Worm (Caenorhabditis elegans) whole organism, L3 larva: ENCODE measurements around the gene K01A2.10.

ENCODE experiments used
- ZK546.5 ChIP-seq: sonication (generic microtip); optimal IDR thresholded peaks from 2 replicates; lab custom pipeline; 2017; ENCODE audit warnings: missing biosample characterization, missing genetic modification characterization
- aly-2 ChIP-seq: fragments of 150-350 bp; optimal IDR thresholded peaks from 2 replicates; lab custom pipeline; 2014; ENCODE audit warnings: missing biosample characterization, missing genetic modification characterization
- ama-1 ChIP-seq: fragments of 150-350 bp; optimal IDR thresholded peaks from 2 replicates; lab custom pipeline; 2018
- ceh-16 ChIP-seq: sonication (generic microtip); optimal IDR thresholded peaks from 2 replicates; lab custom pipeline; 2017; ENCODE audit warnings: missing biosample characterization, missing genetic modification characterization
- ceh-9 ChIP-seq: sonication (generic microtip); optimal IDR thresholded peaks from 2 replicates; lab custom pipeline; 2018; ENCODE audit warnings: missing biosample characterization, missing genetic modification characterization
- daf-12 ChIP-seq: fragments of 150-350 bp; optimal IDR thresholded peaks from 2 replicates; lab custom pipeline; 2014; ENCODE audit warnings: missing biosample characterization, missing genetic modification reagents, missing genetic modification characterization
- egl-5 ChIP-seq: fragments of 150-350 bp; optimal IDR thresholded peaks from 2 replicates; lab custom pipeline; 2017; ENCODE audit warnings: missing biosample characterization, missing genetic modification reagents, missing genetic modification characterization, inconsistent platforms
- elt-2 ChIP-seq: sonication (generic microtip); optimal IDR thresholded peaks from 2 replicates; lab custom pipeline; 2016; ENCODE audit warnings: missing genetic modification reagents, mild to moderate bottlenecking, missing genetic modification characterization, missing compliant biosample characterization
- elt-3 ChIP-seq, 3 experiments: fragments of 150-350 bp in 1 of 3; sonication (generic microtip) in 2 of 3; optimal IDR thresholded peaks; 2 replicates in 2 of 3; 4 replicates in 1 of 3; lab custom pipeline; 2014 to 2017; ENCODE audit warnings: missing biosample characterization in 3 of 3, missing genetic modification characterization in 3 of 3
- fkh-10 ChIP-seq: sonication (generic microtip); optimal IDR thresholded peaks from 2 replicates; lab custom pipeline; 2017; ENCODE audit warnings: missing biosample characterization, missing genetic modification reagents, missing genetic modification characterization
- fkh-2 ChIP-seq: fragments of 150-350 bp; optimal IDR thresholded peaks from 2 replicates; lab custom pipeline; 2014; ENCODE audit warnings: missing biosample characterization, missing genetic modification reagents, missing genetic modification characterization
- hmg-11 ChIP-seq: sonication (generic microtip); optimal IDR thresholded peaks from 2 replicates; lab custom pipeline; 2016; ENCODE audit warnings: missing genetic modification characterization, missing compliant biosample characterization
- lin-39 ChIP-seq: fragments of 150-350 bp; optimal IDR thresholded peaks from 2 replicates; lab custom pipeline; 2018; ENCODE audit warnings: missing biosample characterization, missing genetic modification reagents, missing genetic modification characterization
- lsy-12 ChIP-seq: sonication (generic microtip); optimal IDR thresholded peaks from 2 replicates; lab custom pipeline; 2016; ENCODE audit warnings: mild to moderate bottlenecking, missing genetic modification characterization, missing compliant biosample characterization
- mdl-1 ChIP-seq: fragments of 150-350 bp; optimal IDR thresholded peaks from 2 replicates; lab custom pipeline; 2014; ENCODE audit warnings: missing biosample characterization, missing genetic modification characterization
- mml-1 ChIP-seq: fragments of 150-350 bp; sonication (generic microtip); optimal IDR thresholded peaks from 3 replicates; lab custom pipeline; 2014; ENCODE audit warnings: missing biosample characterization, missing genetic modification characterization
- nfya-1 ChIP-seq: sonication (generic microtip); optimal IDR thresholded peaks from 2 replicates; lab custom pipeline; 2017; ENCODE audit warnings: missing genetic modification characterization, mild to moderate bottlenecking, missing compliant biosample characterization, antibody characterized with exemption, moderate library complexity; ENCODE audit not compliant: insufficient read depth
- nhr-11 ChIP-seq: fragments of 150-350 bp; optimal IDR thresholded peaks from 2 replicates; lab custom pipeline; 2014; ENCODE audit warnings: missing biosample characterization, missing genetic modification characterization
- nhr-12 ChIP-seq: fragments of 150-350 bp; optimal IDR thresholded peaks from 2 replicates; lab custom pipeline; 2014; ENCODE audit warnings: missing biosample characterization, missing genetic modification characterization
- nhr-23 ChIP-seq: fragments of 150-350 bp; optimal IDR thresholded peaks from 2 replicates; lab custom pipeline; 2014; ENCODE audit warnings: missing biosample characterization, missing genetic modification reagents, missing genetic modification characterization
- nhr-237 ChIP-seq: fragments of 150-350 bp; optimal IDR thresholded peaks from 2 replicates; lab custom pipeline; 2014; ENCODE audit warnings: missing biosample characterization, missing genetic modification characterization
- nhr-25 ChIP-seq: sonication (generic microtip); optimal IDR thresholded peaks from 2 replicates; lab custom pipeline; 2017; ENCODE audit warnings: missing biosample characterization, missing genetic modification characterization
- nhr-67 ChIP-seq: fragments of 150-350 bp; optimal IDR thresholded peaks from 2 replicates; lab custom pipeline; 2014; ENCODE audit warnings: missing biosample characterization, missing genetic modification characterization
- nhr-77 ChIP-seq: fragments of 150-350 bp; optimal IDR thresholded peaks from 2 replicates; lab custom pipeline; 2014; ENCODE audit warnings: missing biosample characterization, missing genetic modification characterization
- pqm-1 ChIP-seq: fragments of 150-350 bp; optimal IDR thresholded peaks from 2 replicates; lab custom pipeline; 2017; ENCODE audit warnings: missing biosample characterization, missing genetic modification characterization, inconsistent platforms
- tbx-2 ChIP-seq: sonication (generic microtip); optimal IDR thresholded peaks from 2 replicates; lab custom pipeline; 2016; ENCODE audit warnings: mild to moderate bottlenecking, missing genetic modification characterization, missing compliant biosample characterization
- unc-62 ChIP-seq: fragments of 150-350 bp; sonication (generic microtip); optimal IDR thresholded peaks from 4 replicates; lab custom pipeline; 2014; ENCODE audit warnings: missing biosample characterization, missing genetic modification reagents, missing genetic modification characterization
- zag-1 ChIP-seq: fragments of 150-350 bp; optimal IDR thresholded peaks from 2 replicates; lab custom pipeline; 2014; ENCODE audit warnings: missing biosample characterization, missing genetic modification characterization
- ztf-4 ChIP-seq: fragments of 150-350 bp; optimal IDR thresholded peaks from 2 replicates; lab custom pipeline; 2014; ENCODE audit warnings: missing biosample characterization, missing genetic modification characterization

Gene K01A2.10

DNA sequence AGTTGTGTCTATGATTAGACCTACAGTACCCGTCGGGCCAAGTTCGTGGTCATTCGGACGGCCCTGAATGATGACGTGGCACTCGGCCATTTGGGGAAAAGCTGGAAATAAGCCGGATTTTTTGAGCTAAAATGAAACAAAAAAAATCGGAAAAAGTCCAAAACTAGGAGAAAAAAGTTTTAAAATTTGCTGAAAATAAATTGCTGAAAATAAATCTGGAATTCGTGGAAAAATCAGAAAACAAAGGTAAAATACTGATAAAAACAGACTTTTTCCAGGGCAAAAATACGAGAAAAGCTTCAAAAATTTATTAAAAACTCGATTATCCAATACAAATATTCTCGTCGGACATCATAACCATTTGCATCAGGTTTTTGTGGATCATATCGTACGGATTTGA is 39.3 kb downstream of the K01A2.10 start, which contains the start of gene B0432.9:
TSS of gene B0432.9 (minus strand) at position 101 of the 400 bp plus-strand sequence.
- no peak for TF ChIP-seq nfya-1 (tag; lab: Kevin White, UChicago)
- no peak for TF ChIP-seq unc-62 (GFP tag; lab: Kevin White, UChicago)
- TF ChIP-seq ceh-9, result no peak
- TF ChIP-seq elt-3 (tag; optimal IDR thresholded peaks at IDR 0.05; lab: Kevin White, UChicago), result no peak
- TF ChIP-seq nhr-237 (tag; lab: Kevin White, UChicago), result no peak
- no peak for TF ChIP-seq pqm-1
- TF ChIP-seq hmg-11 (tag; lab: Kevin White, UChicago), result no peak
- no peak for TF ChIP-seq nhr-77

DNA sequence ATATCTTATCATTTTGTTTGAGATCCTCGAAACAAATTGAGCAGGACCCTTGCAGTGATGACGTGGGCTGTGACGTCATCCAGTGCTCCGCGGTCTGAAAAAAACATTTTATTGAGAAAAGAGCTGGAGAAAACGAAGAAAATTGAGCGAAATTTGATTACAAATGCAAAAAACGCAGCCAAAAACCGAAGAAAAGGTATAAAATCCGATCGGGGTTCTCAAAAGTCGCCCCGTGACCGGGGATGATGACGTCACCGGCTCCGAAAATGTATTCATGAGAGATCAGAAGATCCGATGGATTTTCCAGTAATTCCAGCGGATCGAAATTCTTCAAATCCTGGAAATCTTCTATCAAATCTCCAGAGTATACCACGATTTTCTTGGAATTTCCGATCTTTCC is 40.4 kb downstream of the K01A2.10 start, which contains the start of gene trul-1:
TSS of gene trul-1 (minus strand) at position 101 of the 400 bp plus-strand sequence.
- no peak for TF ChIP-seq hmg-11 (tag; lab: Kevin White, UChicago)
- TF ChIP-seq mdl-1 (tag; lab: Kevin White, UChicago), result no peak
- no peak for TF ChIP-seq aly-2 (tag; lab: Kevin White, UChicago)
- no peak for TF ChIP-seq ama-1
- no peak for TF ChIP-seq lsy-12 (tag; lab: Kevin White, UChicago)
- TF ChIP-seq pqm-1, result no peak
- TF ChIP-seq nhr-11, result no peak
- no peak for TF ChIP-seq egl-5 (tag; lab: Kevin White, UChicago)
- no peak for TF ChIP-seq daf-12 (tag; lab: Kevin White, UChicago)
- no peak for TF ChIP-seq nhr-67 (tag; lab: Kevin White, UChicago)
- TF ChIP-seq nhr-237 (tag; lab: Kevin White, UChicago), result no peak
- TF ChIP-seq nfya-1 (tag; lab: Kevin White, UChicago), result no peak
- TF ChIP-seq ZK546.5 (tag; lab: Kevin White, UChicago), result no peak
- TF ChIP-seq elt-2 (tag; lab: Kevin White, UChicago), result no peak
- TF ChIP-seq nhr-77, result no peak
- TF ChIP-seq mml-1 (tag; lab: Kevin White, UChicago), result no peak
- no peak for TF ChIP-seq ztf-4 (tag; lab: Kevin White, UChicago)
- TF ChIP-seq fkh-2 (tag; lab: Kevin White, UChicago), result no peak
- TF ChIP-seq, all 47 proteins: peak for 0

DNA sequence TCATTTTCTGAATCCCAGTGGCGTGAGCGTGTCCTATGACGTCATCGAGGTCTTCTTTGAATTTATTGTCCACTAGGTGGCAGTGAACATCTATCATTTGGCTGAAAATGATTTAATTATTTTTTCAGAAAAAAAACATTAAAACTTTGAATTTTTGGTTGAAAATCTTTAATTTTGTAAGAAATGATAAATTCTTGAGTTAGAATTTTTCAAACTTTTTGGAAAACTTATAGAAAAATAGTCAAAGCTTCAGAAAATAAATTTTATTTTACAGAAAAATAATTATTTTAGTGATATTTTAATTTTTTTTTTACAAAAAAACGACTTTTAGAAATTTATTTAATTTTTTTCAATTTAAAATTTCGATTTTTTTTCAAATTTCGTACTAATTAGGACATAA is 44.3 kb downstream of the K01A2.10 start, which contains the start of gene B0432.8:
TSS of gene B0432.8 (minus strand) at position 101 of the 400 bp plus-strand sequence.
- TF ChIP-seq nhr-25 (tag; lab: Kevin White, UChicago) (no peak), fkh-2 (tag; lab: Kevin White, UChicago) (no peak), nhr-23 (no peak), ceh-16 (no peak), daf-12 (tag; lab: Kevin White, UChicago) (no peak)
- TF ChIP-seq, all 47 proteins: peak for 0

DNA sequence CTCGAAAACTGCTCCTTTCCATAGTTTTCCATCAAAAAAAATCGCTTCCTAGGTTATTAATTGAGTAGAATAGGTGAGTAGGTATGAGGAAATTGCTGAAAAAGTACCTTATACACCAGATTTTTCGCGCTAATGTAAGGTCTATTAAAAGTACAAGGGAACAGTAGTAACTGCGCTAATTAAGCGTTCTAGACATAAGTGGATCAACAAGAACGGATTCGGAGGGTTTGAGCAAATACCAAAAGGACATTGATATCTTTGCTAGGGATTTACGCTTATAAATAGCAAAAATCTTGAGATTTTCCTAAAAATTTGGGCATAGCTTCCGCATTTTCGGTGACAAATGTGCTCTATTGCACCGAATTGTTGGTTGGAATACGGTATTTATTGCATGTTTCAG is 49.0 kb downstream of the K01A2.10 start, which contains the start of gene B0432.7:
TSS of gene B0432.7 (minus strand) at position 101 of the 400 bp plus-strand sequence.
- TF ChIP-seq hmg-11 (tag; lab: Kevin White, UChicago), result no peak
- no peak for TF ChIP-seq ztf-4 (tag; lab: Kevin White, UChicago)
- TF ChIP-seq fkh-10 (GFP tag; lab: Kevin White, UChicago), result no peak
- no peak for TF ChIP-seq tbx-2 (tag; lab: Kevin White, UChicago)
- no peak for TF ChIP-seq zag-1 (tag; lab: Kevin White, UChicago)
- no peak for TF ChIP-seq nhr-67 (tag; lab: Kevin White, UChicago)
- TF ChIP-seq lin-39, result no peak
- no peak for TF ChIP-seq unc-62 (GFP tag; lab: Kevin White, UChicago)
- no peak for TF ChIP-seq nhr-12
